Worm (Caenorhabditis elegans): ENCODE results near the gene F01F1.14.

- TF ChIP-seq tab-1 (GFP tag; IDR thresholded peaks at IDR 0.05) (no peak), cog-1 (tag; optimal IDR thresholded peaks at IDR 0.05) (no peak), med-1 (GFP tag; optimal IDR thresholded peaks at IDR 0.05; ENCODE audit: insufficient read depth) (no peak), ztf-23 (GFP tag; IDR thresholded peaks at IDR 0.05) (no peak), T22C8.4 (GFP tag; IDR thresholded peaks at IDR 0.05) (no peak), klf-2 (GFP tag; conservative IDR thresholded peaks at IDR 0.05) (no peak), ref-1 (GFP tag; conservative IDR thresholded peaks at IDR 0.05) (no peak)
These were observed 6.5 kb downstream of the F01F1.14 start, which contains the start of gene aldo-2 for ce11 chrIII:5876140-5876675.

Measured in whole organism, midembryonic.